ENCODE assay signal across 2 worm cellular contexts in the genomic region with DNA sequence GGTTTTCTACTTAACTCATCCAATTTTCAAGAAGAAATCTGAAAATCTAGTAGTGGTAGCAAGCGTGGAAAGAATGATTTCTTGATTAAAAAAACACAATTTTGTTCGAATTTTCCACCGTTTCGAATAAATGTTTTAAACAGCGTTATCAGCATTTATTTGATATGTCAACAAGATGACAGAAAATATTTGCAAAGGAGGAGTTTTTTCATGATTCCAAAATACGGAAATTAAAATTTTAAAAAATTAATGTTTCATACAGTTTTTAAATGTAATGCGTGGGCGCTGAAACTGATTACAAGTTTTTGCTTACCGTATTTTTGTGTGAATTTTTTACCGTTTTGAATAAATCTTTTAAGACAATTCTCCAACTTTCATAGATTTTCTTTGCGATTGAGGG.
TF ChIP-seq lines count a peak whose summit lies in the region.

No protein-coding gene starts in this region.

TF ChIP-seq in whole organism, L3 larva, 47 proteins besides CTCF, POLR2A, EP300 and RAD21:
- TF ChIP-seq aly-2 (tag; optimal IDR thresholded peaks at IDR 0.05; lab: Kevin White, UChicago) (no peak), pha-4 (tag; optimal IDR thresholded peaks at IDR 0.05; lab: Kevin White, UChicago) (peak; percentile 22), nhr-28 (tag; optimal IDR thresholded peaks at IDR 0.05; lab: Kevin White, UChicago) (no peak), nhr-23 (tag; optimal IDR thresholded peaks at IDR 0.05; lab: Kevin White, UChicago) (no peak), egl-5 (tag; optimal IDR thresholded peaks at IDR 0.05; lab: Kevin White, UChicago) (no peak)

TF ChIP-seq in whole organism, L4 larva, 104 proteins besides CTCF, POLR2A, EP300 and RAD21:
- TF ChIP-seq zfp-3 (GFP tag; conservative IDR thresholded peaks at IDR 0.05; lab: Robert Waterston, UW) = no peak
- TF ChIP-seq ZK337.2 (GFP tag; IDR thresholded peaks at IDR 0.05; lab: Robert Waterston, UW) = no peak
- peak in 1 of 2 experiments; percentile 69 for TF ChIP-seq unc-62 (GFP tag; optimal IDR thresholded peaks at IDR 0.05 in 1 of 2; lab: Kevin White, UChicago)
- no peak for TF ChIP-seq unc-62 (tag; optimal IDR thresholded peaks at IDR 0.05; lab: Kevin White, UChicago)
- no peak for TF ChIP-seq F49E8.2 (tag; optimal IDR thresholded peaks at IDR 0.05; lab: Kevin White, UChicago; ENCODE audit: borderline replicate concordance)
- no peak for TF ChIP-seq daf-16 (GFP tag; optimal IDR thresholded peaks at IDR 0.05; lab: Kevin White, UChicago)
- peak; percentile 57 for TF ChIP-seq daf-16 (tag; optimal IDR thresholded peaks at IDR 0.05; lab: Kevin White, UChicago)
- TF ChIP-seq mxl-2 (GFP tag; conservative IDR thresholded peaks at IDR 0.05; lab: Robert Waterston, UW) = no peak
- TF ChIP-seq skn-1 (tag; optimal IDR thresholded peaks at IDR 0.05; lab: Kevin White, UChicago) = no peak
- no peak for TF ChIP-seq lin-38 (GFP tag; IDR thresholded peaks at IDR 0.05; lab: Robert Waterston, UW)
- TF ChIP-seq aly-2 (tag; optimal IDR thresholded peaks at IDR 0.05; lab: Kevin White, UChicago) = no peak
- peak; percentile 24 for TF ChIP-seq pqm-1 (tag; optimal IDR thresholded peaks at IDR 0.05; lab: Kevin White, UChicago)
